Fruit fly (Drosophila melanogaster): ENCODE measurements around the gene CG10738.
A peak's percentile ranks its signal among the peaks of the same experiment; 100 is the strongest.

CG10738 gene

DNA sequence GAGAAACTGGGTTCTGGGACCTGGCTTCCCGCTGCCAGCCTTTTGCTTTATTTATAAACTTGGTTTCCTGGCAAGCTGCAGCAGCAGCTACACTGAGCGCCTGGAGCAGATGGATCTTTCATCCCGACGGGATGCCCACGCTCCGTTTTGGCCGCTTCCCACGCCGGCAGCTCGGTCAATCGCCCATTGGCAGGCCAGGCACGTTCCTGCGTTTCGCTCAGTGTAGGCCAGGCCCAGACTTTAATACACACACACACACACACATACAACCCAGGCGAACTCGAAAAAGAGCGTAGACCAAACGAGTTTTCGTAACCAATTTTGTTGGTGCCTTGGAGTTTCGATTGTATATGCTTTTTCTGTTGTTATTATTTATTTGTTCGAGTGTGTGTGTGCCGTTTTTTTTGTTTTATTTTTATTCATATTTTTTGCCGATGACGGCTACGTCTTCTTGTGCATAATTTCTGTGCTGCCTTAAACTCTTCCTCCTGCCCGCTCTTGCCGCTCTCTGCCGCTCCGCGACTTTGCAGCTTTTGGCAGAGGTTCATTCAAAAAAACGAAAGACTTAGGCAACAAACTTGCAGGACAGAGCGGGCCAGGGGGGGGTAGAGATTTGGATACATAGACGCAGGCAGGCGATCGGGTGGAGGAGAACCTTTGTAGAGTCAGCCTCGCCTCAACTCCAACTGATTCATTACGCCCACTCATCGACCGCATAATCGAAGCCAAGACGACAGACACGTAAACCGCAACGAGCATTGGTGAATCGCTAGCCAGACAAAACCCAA lies 49.6 kb downstream of the CG10738 start:
- TF ChIP-seq CG1620 (GFP tag; optimal IDR thresholded peaks at IDR 0.05) (no peak), ovo (GFP tag; optimal IDR thresholded peaks at IDR 0.05) (no peak), CG33017 (tag; optimal IDR thresholded peaks at IDR 0.05) (no peak), Clk (GFP tag; optimal IDR thresholded peaks at IDR 0.05) (no peak), CG5204 (GFP tag; optimal IDR thresholded peaks at IDR 0.05) (no peak), Hr96 (GFP tag; optimal IDR thresholded peaks at IDR 0.05) (no peak), CG7045 (GFP tag; optimal IDR thresholded peaks at IDR 0.05) (no peak)

dm6 chr3L:13502484-13503109 lies 52.0 kb downstream of the CG10738 start, which contains the start of gene Spt20:
Spt20 (plus strand) TSS chr3L:13502707.
- no peak for TF ChIP-seq CG5204 (GFP tag; optimal IDR thresholded peaks at IDR 0.05)
- TF ChIP-seq bab1 (GFP tag; optimal IDR thresholded peaks at IDR 0.05), result peak; percentile 54
- no peak for TF ChIP-seq CG7101 (tag; optimal IDR thresholded peaks at IDR 0.05)

dm6 chr3L:13503631-13504030 lies 53.1 kb downstream of the CG10738 start:
- TF ChIP-seq CG14711 (tag; optimal IDR thresholded peaks at IDR 0.05), result no peak
- TF ChIP-seq CG7045 (GFP tag; optimal IDR thresholded peaks at IDR 0.05), result no peak
- no peak for TF ChIP-seq Crg-1 (GFP tag; optimal IDR thresholded peaks at IDR 0.05)
- TF ChIP-seq pad (GFP tag; optimal IDR thresholded peaks at IDR 0.05), result no peak
- no peak for TF ChIP-seq Clk (GFP tag; optimal IDR thresholded peaks at IDR 0.05)
- TF ChIP-seq Hr96 (GFP tag; optimal IDR thresholded peaks at IDR 0.05), result no peak
- no peak for TF ChIP-seq CG12768 (GFP tag; optimal IDR thresholded peaks at IDR 0.05)
- TF ChIP-seq toe (GFP tag; optimal IDR thresholded peaks at IDR 0.05), result no peak
- no peak for TF ChIP-seq cnc (optimal IDR thresholded peaks at IDR 0.05)

- TF ChIP-seq Crg-1 (GFP tag; optimal IDR thresholded peaks at IDR 0.05) (peak; percentile 83), CG12768 (GFP tag; optimal IDR thresholded peaks at IDR 0.05) (peak; percentile 78), ovo (GFP tag; optimal IDR thresholded peaks at IDR 0.05) (peak; percentile 71), kay (GFP tag; ENCODE audit: borderline replicate concordance) (no peak), pad (GFP tag; optimal IDR thresholded peaks at IDR 0.05) (peak; percentile 52), cnc (optimal IDR thresholded peaks at IDR 0.05) (no peak), bab1 (GFP tag; optimal IDR thresholded peaks at IDR 0.05) (peak; percentile 73), CG7045 (GFP tag; optimal IDR thresholded peaks at IDR 0.05) (peak; percentile 80), toe (GFP tag; optimal IDR thresholded peaks at IDR 0.05) (peak; percentile 94), CG5204 (GFP tag; optimal IDR thresholded peaks at IDR 0.05) (peak; percentile 91), cic (GFP tag; optimal IDR thresholded peaks at IDR 0.05) (no peak), CG33017 (tag; optimal IDR thresholded peaks at IDR 0.05) (peak; percentile 74), Mnt (GFP tag; optimal IDR thresholded peaks at IDR 0.05) (peak; percentile 71), tj (GFP tag; optimal IDR thresholded peaks at IDR 0.05) (no peak), Hr96 (GFP tag; optimal IDR thresholded peaks at IDR 0.05) (peak; percentile 92), CG11617 (GFP tag; optimal IDR thresholded peaks at IDR 0.05) (peak; percentile 75), CG14711 (tag; optimal IDR thresholded peaks at IDR 0.05) (peak; percentile 78), CG7101 (tag; optimal IDR thresholded peaks at IDR 0.05) (peak; percentile 85), Clk (GFP tag; optimal IDR thresholded peaks at IDR 0.05) (peak; percentile 49), CG1620 (GFP tag; optimal IDR thresholded peaks at IDR 0.05) (peak; percentile 88)
These were observed 62.6 kb downstream of the CG10738 start, which contains the start of the genes Vps36 and Liprin-beta for dm6 chr3L:13513112-13513538. Vps36 (minus strand) TSS chr3L:13513112. Liprin-beta (plus strand) TSS chr3L:13513254.

Measured in whole organism, adult.